Fruit fly (Drosophila melanogaster) whole organism, embryonic: ENCODE measurements around the gene Ocrl.

ENCODE experiments used
- Awh ChIP-seq: fragments of 200-800 bp; sonication (Bioruptor generic); IDR thresholded peaks from 2 replicates; pipeline ENCODE4, ENCODE4 v1.3.6; 2022; ENCODE audit warnings: missing biosample characterization, missing genetic modification characterization
- CG10979 ChIP-seq: fragments of 200-800 bp; sonication (Bioruptor generic); optimal IDR thresholded peaks from 2 replicates; lab custom pipeline; 2018; ENCODE audit warnings: missing biosample characterization, mild to moderate bottlenecking, missing genetic modification characterization, moderate library complexity
- CG11560 ChIP-seq: fragments of 200-800 bp; sonication (Bioruptor generic); IDR thresholded peaks from 3 replicates; pipeline ENCODE4 v1.3.6; 2022; ENCODE audit warnings: missing biosample characterization, missing genetic modification characterization
- CG14050 ChIP-seq: fragments of 200-800 bp; sonication (Bioruptor generic); IDR thresholded peaks from 3 replicates; pipeline ENCODE4 v1.3.6; 2022; ENCODE audit warnings: missing biosample characterization, missing genetic modification characterization
- CG15514 ChIP-seq: fragments of 200-800 bp; sonication (Bioruptor generic); optimal IDR thresholded peaks from 3 replicates; lab custom pipeline; 2017; ENCODE audit warnings: missing biosample characterization, missing genetic modification characterization, mild to moderate bottlenecking, moderate library complexity, missing genetic modification reagents
- CG17829 ChIP-seq: fragments of 200-800 bp; optimal IDR thresholded peaks from 2 replicates; lab custom pipeline; 2019; ENCODE audit warnings: missing biosample characterization, mild to moderate bottlenecking, missing genetic modification characterization, moderate library complexity
- CG17912 ChIP-seq: fragments of 200-800 bp; sonication (Bioruptor generic); optimal IDR thresholded peaks from 2 replicates; lab custom pipeline; 2018; ENCODE audit warnings: missing biosample characterization, mild to moderate bottlenecking, missing genetic modification characterization
- CG2199 ChIP-seq: fragments of 200-800 bp; sonication (Bioruptor generic); IDR thresholded peaks from 3 replicates; pipeline ENCODE4 v1.3.6; 2022; ENCODE audit warnings: missing biosample characterization, missing genetic modification characterization
- CG32532 ChIP-seq: fragments of 200-800 bp; sonication (Bioruptor generic); IDR thresholded peaks from 2 replicates; pipeline ENCODE4 v1.3.6; 2022; ENCODE audit warnings: missing biosample characterization, missing genetic modification characterization
- CG42726 ChIP-seq: fragments of 200-800 bp; sonication (Bioruptor generic); IDR thresholded peaks from 2 replicates; pipeline ENCODE4 v1.3.6; 2022; ENCODE audit warnings: missing biosample characterization, missing genetic modification characterization; ENCODE audit not compliant: partially characterized antibody
- CG4424 ChIP-seq: fragments of 200-800 bp; sonication (Bioruptor generic); optimal IDR thresholded peaks from 3 replicates; lab custom pipeline; 2016; ENCODE audit warnings: missing biosample characterization, missing genetic modification characterization
- CG4820 ChIP-seq: fragments of 200-800 bp; sonication (Bioruptor generic); optimal IDR thresholded peaks from 3 replicates; lab custom pipeline; 2016; ENCODE audit warnings: missing biosample characterization, missing genetic modification characterization
- CG6254 ChIP-seq: fragments of 200-800 bp; sonication (Bioruptor generic); optimal IDR thresholded peaks from 3 replicates; lab custom pipeline; 2017; ENCODE audit warnings: mild to moderate bottlenecking, missing biosample characterization, missing genetic modification reagents, missing genetic modification characterization
- CG6765 ChIP-seq: fragments of 200-800 bp; sonication (Bioruptor generic); optimal IDR thresholded peaks from 3 replicates; lab custom pipeline; 2017; ENCODE audit warnings: missing biosample characterization, mild to moderate bottlenecking, missing genetic modification characterization
- CG6791 ChIP-seq: fragments of 200-800 bp; sonication (Bioruptor generic); IDR thresholded peaks from 3 replicates; pipeline ENCODE4 v1.3.6; 2022; ENCODE audit warnings: missing biosample characterization, missing genetic modification characterization; ENCODE audit not compliant: partially characterized antibody
- CG7963 ChIP-seq: fragments of 200-800 bp; sonication (Bioruptor generic); IDR thresholded peaks from 3 replicates; pipeline ENCODE4 v1.3.6; 2022; ENCODE audit warnings: missing biosample characterization, missing genetic modification characterization; ENCODE audit not compliant: partially characterized antibody
- CG7987 ChIP-seq: fragments of 200-800 bp; sonication (Bioruptor generic); optimal IDR thresholded peaks from 2 replicates; lab custom pipeline; 2018; ENCODE audit warnings: missing biosample characterization, mild to moderate bottlenecking, missing genetic modification characterization, moderate library complexity
- D19A ChIP-seq: fragments of 200-800 bp; optimal IDR thresholded peaks from 3 replicates; lab custom pipeline; 2019; ENCODE audit warnings: missing biosample characterization, mild to moderate bottlenecking, missing genetic modification characterization, moderate library complexity
- Dip2 ChIP-seq: fragments of 200-800 bp; sonication (Bioruptor generic); IDR thresholded peaks from 2 replicates; pipeline ENCODE4 v1.3.6; 2022; ENCODE audit warnings: missing biosample characterization, missing genetic modification characterization
- Dp ChIP-seq: fragments of 200-800 bp; sonication (Bioruptor generic); optimal IDR thresholded peaks from 2 replicates; lab custom pipeline; 2018; ENCODE audit warnings: missing biosample characterization, mild to moderate bottlenecking, missing genetic modification characterization, moderate library complexity
- Eip74EF ChIP-seq, 2 experiments: fragments of 200-800 bp in 1 of 2; fragments of >200 bp in 1 of 2; sonication (Bioruptor generic) in 1 of 2; optimal IDR thresholded peaks; 2 replicates each; lab custom pipeline; 2017 to 2019; ENCODE audit warnings: missing biosample characterization in 2 of 2, missing genetic modification characterization in 2 of 2, mild to moderate bottlenecking in 1 of 2, moderate library complexity in 1 of 2
- Elba2 ChIP-seq: fragments of 200-800 bp; sonication (Bioruptor generic); optimal IDR thresholded peaks from 3 replicates; lab custom pipeline; 2016; ENCODE audit warnings: missing biosample characterization, missing genetic modification characterization
- HLH3B ChIP-seq: fragments of 200-800 bp; sonication (Bioruptor generic); IDR thresholded peaks from 2 replicates; pipeline ENCODE4 v1.3.6; 2022; ENCODE audit warnings: missing biosample characterization, missing genetic modification characterization
- NC2α ChIP-seq: fragments of 200-800 bp; sonication (Bioruptor generic); optimal IDR thresholded peaks from 2 replicates; lab custom pipeline; 2016; ENCODE audit warnings: missing biosample characterization, missing genetic modification characterization
- Sry-δ ChIP-seq: fragments of 200-800 bp; sonication (Bioruptor generic); optimal IDR thresholded peaks from 2 replicates; lab custom pipeline; 2016; ENCODE audit warnings: missing biosample characterization, missing genetic modification characterization
- Stat92E ChIP-seq, 3 experiments: fragments of >200 bp in 2 of 3; fragments of 200-800 bp in 1 of 3; sonication (Bioruptor generic) in 1 of 3; optimal IDR thresholded peaks; 2 replicates each; lab custom pipeline; 2017 to 2019; ENCODE audit warnings: missing biosample characterization in 3 of 3, missing genetic modification characterization in 3 of 3, mild to moderate bottlenecking in 1 of 3, moderate library complexity in 1 of 3
- Taf1 ChIP-seq: fragments of 200-800 bp; sonication (Bioruptor generic); IDR thresholded peaks from 2 replicates; pipeline ENCODE4 v1.3.6; 2022; ENCODE audit warnings: missing biosample characterization, missing genetic modification characterization
- al ChIP-seq: fragments of 200-800 bp; sonication (Bioruptor generic); IDR thresholded peaks from 2 replicates; pipeline ENCODE4 v1.3.6; 2022; ENCODE audit warnings: missing biosample characterization, missing genetic modification characterization
- ash1 ChIP-seq: fragments of 200-800 bp; sonication (Bioruptor generic); optimal IDR thresholded peaks from 2 replicates; lab custom pipeline; 2018; ENCODE audit warnings: missing biosample characterization, mild to moderate bottlenecking, missing genetic modification characterization
- cg ChIP-seq: fragments of 200-800 bp; sonication (Bioruptor generic); optimal IDR thresholded peaks from 3 replicates; lab custom pipeline; 2019; ENCODE audit warnings: missing biosample characterization, mild to moderate bottlenecking, missing genetic modification characterization, moderate library complexity
- danr ChIP-seq: fragments of 200-800 bp; sonication (Bioruptor generic); IDR thresholded peaks from 2 replicates; pipeline ENCODE4 v1.3.6; 2022; ENCODE audit warnings: missing biosample characterization, missing genetic modification characterization
- disco-r ChIP-seq: fragments of 200-800 bp; sonication (Bioruptor generic); optimal IDR thresholded peaks from 2 replicates; lab custom pipeline; 2016; ENCODE audit warnings: missing biosample characterization, missing genetic modification characterization
- en ChIP-seq: fragments of 200-800 bp; sonication (Bioruptor generic); optimal IDR thresholded peaks from 2 replicates; lab custom pipeline; 2016; ENCODE audit warnings: missing biosample characterization, missing genetic modification characterization
- eyg ChIP-seq: fragments of 200-800 bp; sonication (Bioruptor generic); optimal IDR thresholded peaks from 3 replicates; lab custom pipeline; 2016; ENCODE audit warnings: missing biosample characterization, missing genetic modification characterization
- fd64A ChIP-seq: fragments of 200-800 bp; sonication (Bioruptor generic); optimal IDR thresholded peaks from 3 replicates; lab custom pipeline; 2018; ENCODE audit warnings: missing biosample characterization, mild to moderate bottlenecking, missing genetic modification characterization
- ftz-f1 ChIP-seq: fragments of 200-800 bp; sonication (Bioruptor generic); optimal IDR thresholded peaks from 2 replicates; lab custom pipeline; 2016; ENCODE audit warnings: missing biosample characterization, missing genetic modification characterization
- grau ChIP-seq: fragments of 200-800 bp; optimal IDR thresholded peaks from 3 replicates; lab custom pipeline; 2019; ENCODE audit warnings: missing biosample characterization, mild to moderate bottlenecking, missing genetic modification characterization, moderate library complexity
- gsb ChIP-seq: fragments of 200-800 bp; sonication (Bioruptor generic); IDR thresholded peaks from 2 replicates; pipeline ENCODE4 v1.3.6; 2022; ENCODE audit warnings: missing biosample characterization, missing genetic modification characterization
- hbn ChIP-seq: fragments of 200-800 bp; sonication (Bioruptor generic); IDR thresholded peaks from 2 replicates; pipeline ENCODE4 v1.3.6; 2022; ENCODE audit warnings: missing biosample characterization, missing genetic modification characterization; ENCODE audit not compliant: partially characterized antibody
- ind ChIP-seq: fragments of 200-800 bp; sonication (Bioruptor generic); optimal IDR thresholded peaks from 3 replicates; lab custom pipeline; 2016; ENCODE audit warnings: missing biosample characterization, missing genetic modification characterization
- lbe ChIP-seq: fragments of 200-800 bp; sonication (Bioruptor generic); optimal IDR thresholded peaks from 2 replicates; lab custom pipeline; 2016; ENCODE audit warnings: missing biosample characterization, mild to moderate bottlenecking, missing genetic modification characterization
- nerfin-1 ChIP-seq: fragments of 200-800 bp; sonication (Bioruptor generic); optimal IDR thresholded peaks from 3 replicates; lab custom pipeline; 2019; ENCODE audit warnings: missing biosample characterization, mild to moderate bottlenecking, missing genetic modification characterization, moderate library complexity
- nom ChIP-seq: fragments of 200-800 bp; sonication (Bioruptor generic); optimal IDR thresholded peaks from 2 replicates; lab custom pipeline; 2017; ENCODE audit warnings: missing biosample characterization, missing genetic modification characterization, mild to moderate bottlenecking, moderate library complexity, missing genetic modification reagents
- psq ChIP-seq: fragments of 200-800 bp; sonication (Bioruptor generic); optimal IDR thresholded peaks from 2 replicates; lab custom pipeline; 2017; ENCODE audit warnings: missing biosample characterization, missing genetic modification characterization
- schlank ChIP-seq: fragments of 200-800 bp; sonication (Bioruptor generic); optimal IDR thresholded peaks from 2 replicates; lab custom pipeline; 2018; ENCODE audit warnings: missing biosample characterization, mild to moderate bottlenecking, missing genetic modification characterization
- sens ChIP-seq: fragments of 200-800 bp; sonication (Bioruptor generic); peaks from one replicate; lab custom pipeline; 2016; ENCODE audit warnings: missing biosample characterization, missing genetic modification characterization
- sens-2 ChIP-seq: fragments of 200-800 bp; sonication (Bioruptor generic); IDR thresholded peaks from 2 replicates; pipeline ENCODE4 v1.3.6; 2022; ENCODE audit warnings: missing biosample characterization, missing genetic modification characterization
- ssp ChIP-seq: fragments of 200-800 bp; sonication (Bioruptor generic); IDR thresholded peaks from 2 replicates; pipeline ENCODE4 v1.3.6; 2022; ENCODE audit warnings: missing biosample characterization, missing genetic modification characterization
- tin ChIP-seq: fragments of 200-800 bp; sonication (Bioruptor generic); optimal IDR thresholded peaks from 3 replicates; lab custom pipeline; 2016; ENCODE audit warnings: missing biosample characterization, missing genetic modification characterization
- zfh2 ChIP-seq: fragments of 200-800 bp; sonication (Bioruptor generic); optimal IDR thresholded peaks from 2 replicates; lab custom pipeline; 2016; ENCODE audit warnings: missing biosample characterization, missing genetic modification characterization

Ocrl gene

dm6 chrX:1952898-1953297, 30.1 kb downstream of the Ocrl start (continued):
- TF ChIP-seq sens (GFP tag; lab: Kevin White, UChicago) (peak; percentile 90), disco-r (GFP tag; lab: Kevin White, UChicago) (no peak), CG6765 (no peak), tin (GFP tag; lab: Kevin White, UChicago) (peak; percentile 86), Sry-δ (GFP tag; lab: Kevin White, UChicago) (peak; percentile 66), ssp (peak; percentile 72), danr (GFP tag; lab: Robert Waterston, UW) (peak; percentile 62; the same call in 1 of the 2 replicates), HLH3B (GFP tag; lab: Robert Waterston, UW) (peak; percentile 72; the same call in 1 of the 2 replicates), Elba2 (GFP tag; lab: Kevin White, UChicago) (no peak), CG11560 (tag; lab: Robert Waterston, UW) (peak; percentile 84), Awh (no peak), lbe (no peak), ftz-f1 (GFP tag; lab: Kevin White, UChicago) (peak; percentile 61), sens-2 (GFP tag; lab: Robert Waterston, UW) (no peak), cg (peak; percentile 82), CG6791 (GFP tag; lab: Robert Waterston, UW) (peak; percentile 54; the same call in 1 of the 3 replicates), eyg (GFP tag; lab: Kevin White, UChicago) (peak; percentile 3), CG10979 (tag; lab: Kevin White, UChicago) (peak; percentile 80), ind (GFP tag; lab: Kevin White, UChicago) (peak; percentile 71), D19A (no peak), CG17912 (peak; percentile 56), en (GFP tag; lab: Kevin White, UChicago) (peak; percentile 6), CG42726 (peak; percentile 84; the same call in 1 of the 2 replicates), psq (GFP tag; lab: Kevin White, UChicago) (peak; percentile 31), nom (no peak), CG6254 (GFP tag; lab: Kevin White, UChicago) (no peak), Taf1 (GFP tag; lab: Robert Waterston, UW) (no peak), grau (tag; lab: Kevin White, UChicago) (peak; percentile 54), ash1 (GFP tag; lab: Kevin White, UChicago) (peak; percentile 43), gsb (peak; percentile 56), Dip2 (GFP tag; lab: Robert Waterston, UW) (peak; percentile 100), CG14050 (no peak), CG15514 (GFP tag; lab: Kevin White, UChicago) (peak; percentile 61), Dp (peak; percentile 4), hbn (no peak), CG17829 (tag; lab: Kevin White, UChicago) (peak; percentile 69), al (GFP tag; lab: Robert Waterston, UW) (0 out of 2 replicates have a peak, but pooled peaks have one; percentile 20), CG7987 (GFP tag; lab: Kevin White, UChicago) (peak; percentile 68), zfh2 (GFP tag; lab: Kevin White, UChicago) (peak; percentile 53), CG2199 (GFP tag; lab: Robert Waterston, UW) (peak; percentile 97), CG4424 (peak; percentile 51), NC2α (GFP tag; lab: Kevin White, UChicago) (peak; percentile 33), Stat92E (GFP tag; optimal IDR thresholded peaks at IDR 0.05; lab: Kevin White, UChicago) (peak in 1 of 3 experiments; percentile 33), schlank (no peak), fd64A (GFP tag; lab: Kevin White, UChicago) (no peak), nerfin-1 (peak; percentile 38), CG4820 (GFP tag; lab: Kevin White, UChicago) (peak; percentile 63), Eip74EF (GFP tag; optimal IDR thresholded peaks at IDR 0.05; lab: Kevin White, UChicago) (no peak), CG32532 (peak; percentile 90), CG7963 (GFP tag; lab: Robert Waterston, UW) (no peak)
